Fruit fly (Drosophila melanogaster) S2 (cell line): ENCODE measurements around the gene Cyp4d21.

Experiments
- CG8478 ChIP-seq: fragments of >200 bp; optimal IDR thresholded peaks from 2 replicates; lab custom pipeline; 2018
- CTCF ChIP-seq, 2 experiments: fragments of >200 bp; optimal IDR thresholded peaks; 2 replicates each; lab custom pipeline; 2018

DNA sequence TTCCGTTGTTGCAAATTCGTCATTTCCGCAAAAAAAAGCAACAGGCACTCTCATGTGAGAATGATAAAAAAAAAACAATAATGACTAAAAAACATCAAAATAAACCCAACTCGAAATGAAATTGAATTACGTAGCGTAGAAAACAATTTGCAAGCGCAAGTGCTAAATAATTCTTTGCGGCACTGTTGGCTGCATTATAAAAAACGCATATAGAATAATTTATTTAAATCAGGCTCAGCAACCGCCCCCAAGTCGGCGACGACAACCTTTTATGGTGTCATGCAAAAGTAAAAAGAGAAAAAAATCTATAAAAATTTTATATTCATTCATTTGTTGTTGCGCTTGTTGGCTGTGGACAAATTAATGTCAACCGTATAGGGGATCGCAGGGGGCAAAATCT lies 34.9 kb upstream of the Cyp4d21 start:
- TF ChIP-seq CTCF (optimal IDR thresholded peaks at IDR 0.05; lab: Kevin White, UChicago) (no peak), CG8478 (lab: Kevin White, UChicago) (no peak)
